Worm (Caenorhabditis elegans) whole organism, L4 larva: ENCODE measurements around the gene hlh-1.

Source experiments
- D1046.2 ChIP-seq: fragments of 200-800 bp; sonication (Bioruptor generic); IDR thresholded peaks from 2 replicates; pipeline ENCODE4 v1.3.6; 2022; ENCODE audit warnings: missing genetic modification characterization, missing compliant biosample characterization
- Y48G9A.11 ChIP-seq: fragments of 200-800 bp; sonication (Bioruptor generic); IDR thresholded peaks from 2 replicates; pipeline ENCODE4 v1.3.6; 2022; ENCODE audit warnings: missing genetic modification reagents, missing genetic modification characterization, missing compliant biosample characterization
- attf-4 ChIP-seq: sonication (generic microtip); optimal IDR thresholded peaks from 3 replicates; lab custom pipeline; 2017; ENCODE audit warnings: missing biosample characterization, missing genetic modification characterization
- egl-43 ChIP-seq: fragments of 200-800 bp; sonication (Bioruptor generic); IDR thresholded peaks from 2 replicates; pipeline ENCODE4 v1.3.6; 2022; ENCODE audit warnings: missing genetic modification reagents, missing genetic modification characterization, missing compliant biosample characterization
- hmg-1.1 ChIP-seq: fragments of 200-800 bp; sonication (Bioruptor generic); IDR thresholded peaks from 2 replicates; pipeline ENCODE4 v1.3.6; 2022; ENCODE audit warnings: missing genetic modification reagents, missing genetic modification characterization, missing compliant biosample characterization
- lim-7 ChIP-seq: fragments of 200-800 bp; sonication (Bioruptor generic); IDR thresholded peaks from 2 replicates; pipeline ENCODE4 v1.3.6; 2022; ENCODE audit warnings: missing genetic modification characterization, missing compliant biosample characterization
- lin-38 ChIP-seq: fragments of 200-800 bp; sonication (Bioruptor generic); IDR thresholded peaks from 2 replicates; pipeline ENCODE4 v1.3.6; 2022; ENCODE audit warnings: missing genetic modification reagents, missing genetic modification characterization, missing compliant biosample characterization
- lsy-2 ChIP-seq, 2 experiments: fragments of 150-350 bp in 1 of 2; sonication (generic microtip) in 1 of 2; optimal IDR thresholded peaks; 2 replicates each; lab custom pipeline; 2014 to 2017; ENCODE audit warnings: missing biosample characterization in 2 of 2, missing genetic modification characterization in 2 of 2
- pqm-1 ChIP-seq: sonication (generic microtip); optimal IDR thresholded peaks from 2 replicates; lab custom pipeline; 2017; ENCODE audit warnings: missing biosample characterization, missing genetic modification characterization
- set-16 ChIP-seq: fragments of 200-800 bp; sonication (Bioruptor generic); IDR thresholded peaks from 2 replicates; pipeline ENCODE4 v1.3.6; 2022; ENCODE audit warnings: missing genetic modification reagents, missing genetic modification characterization, missing compliant biosample characterization
- snpc-1.2 ChIP-seq: fragments of 200-800 bp; sonication (Bioruptor generic); IDR thresholded peaks from 2 replicates; pipeline ENCODE4 v1.3.6; 2022; ENCODE audit warnings: missing genetic modification reagents, missing genetic modification characterization, missing compliant biosample characterization
- unc-62 ChIP-seq, 3 experiments: fragments of 150-350 bp in 1 of 3; sonication (generic microtip); optimal IDR thresholded peaks in 2 of 3; peaks in 1 of 3; 1 replicate in 1 of 3; 2 replicates in 2 of 3; lab custom pipeline; 2014 to 2017; ENCODE audit warnings: missing biosample characterization in 3 of 3, missing genetic modification characterization in 3 of 3, missing genetic modification reagents in 3 of 3, missing genotype in 1 of 3

The hlh-1 gene

ce11 chrII:4565205-4565604, 46.8 kb downstream of the hlh-1 start (continued):
- TF ChIP-seq lim-7 (GFP tag; lab: Robert Waterston, UW) (peak; percentile 75), pqm-1 (tag; lab: Kevin White, UChicago) (no peak)

ce11 chrII:4566237-4566636, 47.9 kb downstream of the hlh-1 start:
- no peak for TF ChIP-seq hmg-1.1 (GFP tag; lab: Robert Waterston, UW)
- TF ChIP-seq Y48G9A.11 (GFP tag; lab: Robert Waterston, UW): no peak
- peak in 1 of 2 experiments; percentile 27 for TF ChIP-seq lsy-2 (tag; optimal IDR thresholded peaks at IDR 0.05; lab: Kevin White, UChicago)

- TF ChIP-seq egl-43 (0 out of 2 replicates have a peak, but pooled peaks have one; percentile 46), D1046.2 (no peak), attf-4 (tag; lab: Kevin White, UChicago) (no peak), set-16 (GFP tag; lab: Robert Waterston, UW) (peak; percentile 87), lin-38 (GFP tag; lab: Robert Waterston, UW) (no peak), snpc-1.2 (GFP tag; lab: Robert Waterston, UW) (no peak)
These were observed 52.7 kb downstream of the hlh-1 start for ce11 chrII:4571112-4571511.

DNA sequence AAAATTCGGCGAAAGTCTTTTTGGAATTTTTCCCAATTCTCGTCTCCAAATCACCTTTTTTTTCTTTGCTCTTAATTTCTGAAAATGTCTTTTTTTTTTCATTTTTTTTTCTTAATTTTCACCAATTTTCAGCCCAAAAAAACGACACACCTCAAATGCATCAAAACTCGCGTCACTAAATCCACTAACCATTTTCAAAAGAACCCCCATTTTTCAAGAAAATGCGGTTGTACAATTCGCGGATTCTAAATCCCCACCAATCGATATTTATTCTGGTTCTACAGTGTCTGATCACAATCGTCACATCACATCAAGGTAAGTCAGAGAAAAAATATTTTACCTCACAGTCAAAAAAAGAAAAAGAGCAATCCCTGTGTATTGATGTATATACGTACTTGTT, 53.5 kb downstream of the hlh-1 start, which contains the start of gene vab-1:
vab-1 (plus strand) TSS at position 133 of the 400 bp plus-strand sequence.
- TF ChIP-seq set-16 (GFP tag; lab: Robert Waterston, UW): no peak
- TF ChIP-seq unc-62 (GFP tag; optimal IDR thresholded peaks at IDR 0.05 in 1 of 2; lab: Kevin White, UChicago): peak in 1 of 2 experiments; percentile 50
- TF ChIP-seq unc-62 (tag; optimal IDR thresholded peaks at IDR 0.05; lab: Kevin White, UChicago): no peak
- TF ChIP-seq, all 104 proteins: peak for 1
